Worm (Caenorhabditis elegans) whole organism, L2 larva: ENCODE data around the gene F40C5.2.
A peak's percentile ranks its signal among the peaks of the same experiment; 100 is the strongest.

Source experiments
- C34F6.9 ChIP-seq: fragments of 150-350 bp; optimal IDR thresholded peaks from 2 replicates; lab custom pipeline; 2014; ENCODE audit warnings: missing biosample characterization, missing genetic modification characterization
- F13H6.1 ChIP-seq: sonication (generic microtip); optimal IDR thresholded peaks from 2 replicates; lab custom pipeline; 2016; ENCODE audit warnings: missing genetic modification characterization, missing compliant biosample characterization
- R02D3.7 ChIP-seq: fragments of 150-350 bp; optimal IDR thresholded peaks from 2 replicates; lab custom pipeline; 2014; ENCODE audit warnings: missing biosample characterization, missing genetic modification characterization
- ZK546.5 ChIP-seq: sonication (generic microtip); optimal IDR thresholded peaks from 2 replicates; lab custom pipeline; 2017; ENCODE audit warnings: missing biosample characterization, missing genetic modification characterization
- alr-1 ChIP-seq: fragments of 150-350 bp; optimal IDR thresholded peaks from 2 replicates; lab custom pipeline; 2014; ENCODE audit warnings: missing biosample characterization, missing genetic modification characterization
- aly-2 ChIP-seq: fragments of 150-350 bp; optimal IDR thresholded peaks from 2 replicates; lab custom pipeline; 2014; ENCODE audit warnings: missing biosample characterization, missing genetic modification characterization
- ama-1 ChIP-seq: fragments of 150-350 bp; optimal IDR thresholded peaks from 2 replicates; lab custom pipeline; 2018; ENCODE audit warnings: inconsistent platforms
- blmp-1 ChIP-seq: sonication (generic microtip); optimal IDR thresholded peaks from 2 replicates; lab custom pipeline; 2017; ENCODE audit warnings: missing genetic modification characterization, mild to moderate bottlenecking, missing compliant biosample characterization, antibody characterized with exemption, moderate library complexity; ENCODE audit not compliant: insufficient read depth
- ceh-82 ChIP-seq: fragments of 150-350 bp; optimal IDR thresholded peaks from 2 replicates; lab custom pipeline; 2014; ENCODE audit warnings: missing biosample characterization, missing genetic modification characterization
- crh-2 ChIP-seq: sonication (generic microtip); optimal IDR thresholded peaks from 2 replicates; lab custom pipeline; 2017; ENCODE audit warnings: missing biosample characterization, missing genetic modification characterization
- dmd-4 ChIP-seq: sonication (generic microtip); optimal IDR thresholded peaks from 2 replicates; lab custom pipeline; 2017; ENCODE audit warnings: missing biosample characterization, missing genetic modification characterization
- egl-27 ChIP-seq: sonication (generic microtip); optimal IDR thresholded peaks from 3 replicates; lab custom pipeline; 2017; ENCODE audit warnings: missing biosample characterization, missing genetic modification reagents, missing genetic modification characterization
- gmeb-1 ChIP-seq: fragments of 150-350 bp; optimal IDR thresholded peaks from 2 replicates; lab custom pipeline; 2014; ENCODE audit warnings: missing biosample characterization, missing genetic modification characterization
- lin-11 ChIP-seq: fragments of 150-350 bp; sonication (generic microtip); optimal IDR thresholded peaks from 2 replicates; lab custom pipeline; 2014; ENCODE audit warnings: missing biosample characterization, missing genetic modification characterization, inconsistent platforms, mixed read lengths
- lin-13 ChIP-seq: fragments of 150-350 bp; optimal IDR thresholded peaks from 2 replicates; lab custom pipeline; 2014; ENCODE audit warnings: missing biosample characterization, missing genetic modification reagents, missing genetic modification characterization
- lsy-2 ChIP-seq, 2 experiments: fragments of 150-350 bp in 1 of 2; sonication (generic microtip) in 1 of 2; optimal IDR thresholded peaks; 2 replicates each; lab custom pipeline; 2014 to 2017; ENCODE audit warnings: missing biosample characterization in 2 of 2, missing genetic modification characterization in 2 of 2
- mdl-1 ChIP-seq, 2 experiments: fragments of 150-350 bp in 1 of 2; sonication (generic microtip) in 1 of 2; optimal IDR thresholded peaks; 2 replicates each; lab custom pipeline; 2017; ENCODE audit warnings: missing biosample characterization in 2 of 2, missing genetic modification characterization in 2 of 2
- nhr-10 ChIP-seq: sonication (generic microtip); optimal IDR thresholded peaks from 2 replicates; lab custom pipeline; 2017; ENCODE audit warnings: missing biosample characterization, missing genetic modification characterization
- nhr-11 ChIP-seq: fragments of 150-350 bp; optimal IDR thresholded peaks from 2 replicates; lab custom pipeline; 2014; ENCODE audit warnings: missing biosample characterization, missing genetic modification characterization
- nhr-12 ChIP-seq: fragments of 150-350 bp; optimal IDR thresholded peaks from 2 replicates; lab custom pipeline; 2014; ENCODE audit warnings: missing biosample characterization, missing genetic modification characterization
- nhr-129 ChIP-seq: fragments of 150-350 bp; optimal IDR thresholded peaks from 2 replicates; lab custom pipeline; 2014; ENCODE audit warnings: missing biosample characterization, missing genetic modification characterization
- nhr-21 ChIP-seq: fragments of 150-350 bp; optimal IDR thresholded peaks from 2 replicates; lab custom pipeline; 2014; ENCODE audit warnings: missing biosample characterization, missing genetic modification characterization
- nhr-23 ChIP-seq: fragments of 150-350 bp; optimal IDR thresholded peaks from 2 replicates; lab custom pipeline; 2014; ENCODE audit warnings: missing biosample characterization, missing genetic modification reagents, missing genetic modification characterization
- nhr-237 ChIP-seq: fragments of 150-350 bp; optimal IDR thresholded peaks from 2 replicates; lab custom pipeline; 2014; ENCODE audit warnings: missing biosample characterization, missing genetic modification characterization
- nhr-25 ChIP-seq: fragments of 150-350 bp; sonication (generic microtip); optimal IDR thresholded peaks from 3 replicates; lab custom pipeline; 2014; ENCODE audit warnings: missing biosample characterization, missing genetic modification characterization
- nhr-77 ChIP-seq: fragments of 150-350 bp; optimal IDR thresholded peaks from 2 replicates; lab custom pipeline; 2014; ENCODE audit warnings: missing biosample characterization, missing genetic modification characterization
- sem-4 ChIP-seq: fragments of 150-350 bp; optimal IDR thresholded peaks from 2 replicates; lab custom pipeline; 2014; ENCODE audit warnings: missing biosample characterization, missing genetic modification reagents, missing genetic modification characterization
- sma-3 ChIP-seq: sonication (generic microtip); optimal IDR thresholded peaks from 2 replicates; lab custom pipeline; 2016; ENCODE audit warnings: missing genetic modification reagents, missing genetic modification characterization, missing compliant biosample characterization
- sma-9 ChIP-seq, 2 experiments: fragments of 150-350 bp in 1 of 2; sonication (generic microtip) in 1 of 2; optimal IDR thresholded peaks; 2 replicates each; lab custom pipeline; 2014 to 2016; ENCODE audit warnings: missing genetic modification characterization in 2 of 2, mild to moderate bottlenecking in 1 of 2, missing biosample characterization in 1 of 2, missing compliant biosample characterization in 1 of 2, missing genetic modification reagents in 1 of 2, moderate library complexity in 1 of 2
- unc-55 ChIP-seq: fragments of 150-350 bp; sonication (generic microtip); optimal IDR thresholded peaks from 3 replicates; lab custom pipeline; 2014; ENCODE audit warnings: missing biosample characterization, missing genetic modification reagents, missing genetic modification characterization
- zag-1 ChIP-seq: fragments of 150-350 bp; optimal IDR thresholded peaks from 2 replicates; lab custom pipeline; 2014; ENCODE audit warnings: missing biosample characterization, missing genetic modification characterization
- ztf-1 ChIP-seq: fragments of 200-800 bp; sonication (Bioruptor generic); conservative IDR thresholded peaks from 2 replicates; pipeline ENCODE4 v1.3.6; 2022; ENCODE audit warnings: missing genetic modification characterization, missing compliant biosample characterization
- ztf-11 ChIP-seq: sonication (generic microtip); optimal IDR thresholded peaks from 2 replicates; lab custom pipeline; 2017; ENCODE audit warnings: missing biosample characterization, missing genetic modification characterization

F40C5.2 gene

DNA sequence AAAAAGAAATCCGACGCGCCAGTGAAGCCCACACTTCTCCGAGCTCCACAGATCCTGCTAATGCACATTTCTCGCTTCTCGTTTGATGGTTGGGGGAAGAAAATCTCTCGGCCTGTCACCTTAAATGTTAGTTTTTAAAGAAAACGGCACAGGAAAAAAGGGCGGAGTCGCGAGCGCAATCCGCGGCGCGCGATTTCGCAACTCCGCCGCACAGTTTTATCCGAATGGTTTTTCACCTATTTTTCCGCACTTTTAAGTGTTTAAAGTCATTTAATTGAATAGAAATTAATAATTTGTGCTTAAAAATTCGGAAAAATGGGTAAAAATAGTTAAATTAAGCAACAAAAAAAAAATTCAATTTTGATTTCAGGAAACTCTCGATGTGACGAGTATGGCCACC, 16.8 kb downstream of the F40C5.2 start:
- TF ChIP-seq aly-2: no peak
- TF ChIP-seq nhr-21: no peak
- TF ChIP-seq lin-13 (GFP tag; lab: Kevin White, UChicago): peak; percentile 18
- no peak for TF ChIP-seq blmp-1 (tag; lab: Kevin White, UChicago)
- TF ChIP-seq lsy-2 (tag; optimal IDR thresholded peaks at IDR 0.05; lab: Kevin White, UChicago): peak in 1 of 2 experiments; percentile 32
- TF ChIP-seq nhr-129 (tag; lab: Kevin White, UChicago): no peak
- no peak for TF ChIP-seq ztf-1 (GFP tag; lab: Robert Waterston, UW)
- TF ChIP-seq sma-3 (GFP tag; lab: Kevin White, UChicago): peak; percentile 28
- TF ChIP-seq crh-2 (tag; lab: Kevin White, UChicago): peak; percentile 21
- peak; percentile 28 for TF ChIP-seq F13H6.1 (tag; lab: Kevin White, UChicago)
- no peak for TF ChIP-seq nhr-23
- peak; percentile 37 for TF ChIP-seq lin-11
- peak; percentile 40 for TF ChIP-seq gmeb-1 (tag; lab: Kevin White, UChicago)
- no peak for TF ChIP-seq dmd-4
- no peak for TF ChIP-seq nhr-25 (tag; lab: Kevin White, UChicago)
- peak; percentile 32 for TF ChIP-seq sma-9 (GFP tag; optimal IDR thresholded peaks at IDR 0.05; lab: Kevin White, UChicago)
- no peak for TF ChIP-seq sma-9 (tag; optimal IDR thresholded peaks at IDR 0.05; lab: Kevin White, UChicago)
- TF ChIP-seq nhr-12: no peak
- TF ChIP-seq zag-1: no peak
- peak; percentile 44 for TF ChIP-seq unc-55 (GFP tag; lab: Kevin White, UChicago)
- TF ChIP-seq, all 48 proteins: peak for 9

DNA sequence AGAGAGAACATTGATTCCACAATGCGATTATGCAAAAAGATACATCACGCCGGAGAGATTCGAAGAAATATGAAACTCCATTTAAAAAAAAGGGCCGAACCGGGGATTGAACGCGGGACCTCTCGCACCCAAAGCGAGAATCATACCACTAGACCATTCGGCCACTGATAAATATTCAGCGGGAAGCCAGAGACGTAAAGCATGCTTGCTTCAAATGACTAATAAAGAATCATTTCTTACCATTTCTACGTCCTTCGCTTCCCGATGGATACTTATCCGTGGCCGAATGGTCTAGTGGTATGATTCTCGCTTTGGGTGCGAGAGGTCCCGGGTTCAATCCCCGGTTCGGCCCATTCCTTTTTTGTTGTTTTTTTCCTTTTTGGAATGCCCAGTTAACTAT, 17.4 kb downstream of the F40C5.2 start:
- TF ChIP-seq ztf-1 (GFP tag; lab: Robert Waterston, UW) (no peak), nhr-77 (no peak), egl-27 (tag; lab: Kevin White, UChicago) (no peak), nhr-11 (tag; lab: Kevin White, UChicago) (no peak), F13H6.1 (tag; lab: Kevin White, UChicago) (no peak), nhr-10 (tag; lab: Kevin White, UChicago) (no peak), gmeb-1 (tag; lab: Kevin White, UChicago) (no peak), mdl-1 (tag; optimal IDR thresholded peaks at IDR 0.05; lab: Kevin White, UChicago) (no peak)

DNA sequence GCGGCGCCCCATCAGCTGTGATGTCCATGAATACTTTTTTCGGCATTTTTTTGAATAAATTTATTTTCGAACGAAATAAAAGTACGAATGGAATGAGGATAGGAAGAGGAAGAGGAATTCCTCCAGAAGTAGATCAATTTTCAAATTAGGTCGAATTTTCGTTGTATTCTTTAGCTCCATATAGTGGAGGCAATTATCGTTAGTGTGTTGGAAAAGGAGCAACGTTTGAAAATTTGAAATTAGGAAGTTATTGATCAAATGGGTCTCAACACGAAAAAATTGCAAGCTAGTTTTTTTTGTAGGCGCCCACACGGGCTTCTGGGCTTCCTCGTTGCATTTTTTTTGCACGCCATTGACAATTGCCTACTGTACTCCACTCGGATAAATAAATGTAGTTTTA, 21.3 kb downstream of the F40C5.2 start, which contains the start of gene T22F3.12:
Gene T22F3.12 (minus strand): TSS at position 101 of the 400 bp plus-strand sequence.
- no peak for TF ChIP-seq nhr-23
- no peak for TF ChIP-seq sma-3 (GFP tag; lab: Kevin White, UChicago)
- TF ChIP-seq zag-1: no peak
- no peak for TF ChIP-seq unc-55 (GFP tag; lab: Kevin White, UChicago)
- no peak for TF ChIP-seq lin-13 (GFP tag; lab: Kevin White, UChicago)
- TF ChIP-seq nhr-11 (tag; lab: Kevin White, UChicago): no peak
- no peak for TF ChIP-seq nhr-77
- no peak for TF ChIP-seq alr-1
- no peak for TF ChIP-seq egl-27 (tag; lab: Kevin White, UChicago)
- no peak for TF ChIP-seq dmd-4
- no peak for TF ChIP-seq R02D3.7
- TF ChIP-seq crh-2 (tag; lab: Kevin White, UChicago): no peak
- TF ChIP-seq C34F6.9 (tag; lab: Kevin White, UChicago): no peak
- TF ChIP-seq sma-9 (GFP tag; optimal IDR thresholded peaks at IDR 0.05; lab: Kevin White, UChicago): no peak
- no peak for TF ChIP-seq sma-9 (tag; optimal IDR thresholded peaks at IDR 0.05; lab: Kevin White, UChicago)
- TF ChIP-seq ceh-82: no peak
- TF ChIP-seq nhr-10 (tag; lab: Kevin White, UChicago): no peak

DNA sequence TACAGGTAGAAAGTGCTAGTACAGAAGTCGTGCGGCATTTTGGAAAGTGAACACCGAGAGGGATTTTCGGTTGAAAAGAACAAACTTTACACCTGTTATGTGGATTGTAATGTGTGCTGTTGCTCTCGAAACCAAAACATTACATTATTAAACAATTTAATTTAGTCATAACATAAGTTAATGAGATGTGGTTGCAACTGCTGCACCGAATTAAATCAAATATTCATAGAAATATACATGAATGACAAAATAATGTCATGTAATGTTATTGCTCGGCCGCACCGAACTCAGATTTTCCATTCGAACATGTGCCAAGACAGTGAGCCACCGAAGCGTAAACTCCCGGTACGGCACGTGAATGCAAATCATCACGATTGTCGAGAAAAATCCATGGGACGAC, 24.1 kb downstream of the F40C5.2 start, which contains the start of gene srh-213:
Gene srh-213 (minus strand): TSS at position 101 of the 400 bp plus-strand sequence.
- TF ChIP-seq alr-1 (no peak), nhr-237 (tag; lab: Kevin White, UChicago) (no peak), nhr-77 (no peak), nhr-10 (tag; lab: Kevin White, UChicago) (no peak), nhr-25 (tag; lab: Kevin White, UChicago) (no peak), ztf-11 (tag; lab: Kevin White, UChicago) (no peak), sem-4 (tag; lab: Kevin White, UChicago) (no peak), sma-9 (GFP tag; optimal IDR thresholded peaks at IDR 0.05; lab: Kevin White, UChicago) (no peak), sma-9 (tag; optimal IDR thresholded peaks at IDR 0.05; lab: Kevin White, UChicago) (no peak), ama-1 (lab: Kevin White, UChicago) (no peak), unc-55 (GFP tag; lab: Kevin White, UChicago) (no peak), ZK546.5 (tag; lab: Kevin White, UChicago) (no peak), R02D3.7 (no peak)
